Fruit fly (Drosophila melanogaster): Measurements from ENCODE around the gene Scamp.

DNA sequence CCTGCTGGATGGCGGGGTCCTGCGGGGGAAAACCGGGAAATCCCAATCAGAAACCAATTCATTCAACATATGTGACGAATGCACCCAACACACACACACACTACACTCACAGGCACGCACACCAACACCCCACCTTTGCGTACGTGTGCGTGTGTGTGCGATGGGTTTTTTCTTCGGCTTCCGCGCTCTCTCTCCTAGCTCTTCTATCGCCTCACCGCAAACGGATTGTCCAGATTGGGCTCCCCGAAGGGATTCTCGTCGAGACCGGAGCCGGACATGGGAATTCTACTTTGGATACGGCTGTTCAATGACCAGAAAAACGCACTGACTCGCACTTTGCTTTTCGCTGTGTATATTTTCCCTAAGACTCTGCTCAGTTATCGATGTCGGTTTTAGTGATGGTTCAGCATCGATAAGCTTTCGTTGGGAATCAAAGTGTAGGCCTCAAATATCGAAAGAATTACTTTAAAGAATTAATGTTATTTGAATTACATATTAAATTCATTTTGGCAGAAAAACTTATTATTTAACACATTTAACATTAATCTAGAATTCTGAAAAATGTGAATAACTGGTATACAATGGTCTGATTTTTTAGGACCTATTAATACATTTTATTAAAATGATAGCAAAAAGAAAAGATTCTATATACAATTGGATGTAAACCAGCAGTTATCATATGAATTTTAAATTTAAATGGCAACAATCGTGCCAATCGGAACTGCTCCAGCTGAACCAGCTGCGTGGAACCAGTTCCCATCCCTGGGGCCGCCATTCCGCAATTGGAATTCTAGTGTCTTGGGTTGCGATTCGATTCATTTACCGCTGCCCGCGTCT, at the start of gene Scamp, which contains the start of gene Ahcy:
- no peak for TF ChIP-seq CTCF (optimal IDR thresholded peaks at IDR 0.05)
- TF ChIP-seq CG8478 (optimal IDR thresholded peaks at IDR 0.05): no peak
